Fruit fly (Drosophila melanogaster): ENCODE data around the gene CG16711.
A peak's percentile ranks its signal among the peaks of the same experiment; 100 is the strongest.

The CG16711 gene

dm6 chr3L:9691476-9691826 is 12.7 kb upstream of the CG16711 start:
- TF ChIP-seq foxo (GFP tag; optimal IDR thresholded peaks at IDR 0.05), result no peak
- no peak for TF ChIP-seq Abd-B (GFP tag; optimal IDR thresholded peaks at IDR 0.05)
- TF ChIP-seq dmrt93B (GFP tag; optimal IDR thresholded peaks at IDR 0.05), result no peak
- TF ChIP-seq rgr (GFP tag; optimal IDR thresholded peaks at IDR 0.05), result no peak
- no peak for TF ChIP-seq fru (GFP tag; optimal IDR thresholded peaks at IDR 0.05)
- no peak for TF ChIP-seq br (GFP tag; optimal IDR thresholded peaks at IDR 0.05)
- TF ChIP-seq Myc (optimal IDR thresholded peaks at IDR 0.05), result no peak
- TF ChIP-seq OdsH (GFP tag; optimal IDR thresholded peaks at IDR 0.05), result no peak
- no peak for TF ChIP-seq Sp1 (GFP tag; optimal IDR thresholded peaks at IDR 0.05)
- TF ChIP-seq Jra (GFP tag; optimal IDR thresholded peaks at IDR 0.05), result no peak
- no peak for TF ChIP-seq h (GFP tag; optimal IDR thresholded peaks at IDR 0.05)
- no peak for TF ChIP-seq Dfd (GFP tag; optimal IDR thresholded peaks at IDR 0.05)
- no peak for TF ChIP-seq Hnf4 (GFP tag; optimal IDR thresholded peaks at IDR 0.05)
- no peak for TF ChIP-seq jim (GFP tag; optimal IDR thresholded peaks at IDR 0.05)

dm6 chr3L:9692234-9692891 is 11.8 kb upstream of the CG16711 start:
- TF ChIP-seq ey (GFP tag; optimal IDR thresholded peaks at IDR 0.05), result no peak
- TF ChIP-seq br (GFP tag; optimal IDR thresholded peaks at IDR 0.05), result no peak
- TF ChIP-seq Vsx2 (GFP tag; optimal IDR thresholded peaks at IDR 0.05; ENCODE audit: partially characterized antibody), result peak; percentile 82
- TF ChIP-seq lola (GFP tag; optimal IDR thresholded peaks at IDR 0.05), result no peak
- no peak for TF ChIP-seq dmrt93B (GFP tag; optimal IDR thresholded peaks at IDR 0.05)
- TF ChIP-seq tai (GFP tag; optimal IDR thresholded peaks at IDR 0.05), result no peak
- TF ChIP-seq dl (GFP tag; optimal IDR thresholded peaks at IDR 0.05; ENCODE audit: insufficient read depth in 1 of 2, partially characterized antibody in 2 of 2), result peak; percentile 94 to 97
- no peak for TF ChIP-seq Mio (GFP tag; optimal IDR thresholded peaks at IDR 0.05)
- TF ChIP-seq CrebA (GFP tag; optimal IDR thresholded peaks at IDR 0.05; ENCODE audit: borderline replicate concordance), result peak; percentile 54
- no peak for TF ChIP-seq Rel (GFP tag; optimal IDR thresholded peaks at IDR 0.05)
- no peak for TF ChIP-seq Rel (tag; optimal IDR thresholded peaks at IDR 0.05)
- TF ChIP-seq N (GFP tag; optimal IDR thresholded peaks at IDR 0.05), result no peak
- TF ChIP-seq dsf (GFP tag; optimal IDR thresholded peaks at IDR 0.05; ENCODE audit: borderline replicate concordance), result no peak
- TF ChIP-seq Dif (GFP tag; optimal IDR thresholded peaks at IDR 0.05; ENCODE audit: partially characterized antibody), result peak; percentile 98
- TF ChIP-seq Dfd (GFP tag; optimal IDR thresholded peaks at IDR 0.05), result no peak
- TF ChIP-seq h (GFP tag; optimal IDR thresholded peaks at IDR 0.05), result no peak
- peak; percentile 75 for TF ChIP-seq Hr83 (GFP tag; optimal IDR thresholded peaks at IDR 0.05; ENCODE audit: poor library complexity, severe bottlenecking)
- no peak for TF ChIP-seq fru (GFP tag; optimal IDR thresholded peaks at IDR 0.05)
- no peak for TF ChIP-seq rgr (GFP tag; optimal IDR thresholded peaks at IDR 0.05)
- no peak for TF ChIP-seq Hr78 (GFP tag; optimal IDR thresholded peaks at IDR 0.05)

- TF ChIP-seq OdsH (GFP tag; optimal IDR thresholded peaks at IDR 0.05) (peak; percentile 96), Jra (GFP tag; optimal IDR thresholded peaks at IDR 0.05) (peak; percentile 85), Myc (optimal IDR thresholded peaks at IDR 0.05) (no peak), usp (GFP tag; optimal IDR thresholded peaks at IDR 0.05) (no peak), lola (GFP tag; optimal IDR thresholded peaks at IDR 0.05) (no peak), Hr78 (GFP tag; optimal IDR thresholded peaks at IDR 0.05) (no peak), Hnf4 (GFP tag; optimal IDR thresholded peaks at IDR 0.05) (peak; percentile 80), Sp1 (GFP tag; optimal IDR thresholded peaks at IDR 0.05) (peak; percentile 93), Dfd (GFP tag; optimal IDR thresholded peaks at IDR 0.05) (no peak), ey (GFP tag; optimal IDR thresholded peaks at IDR 0.05) (peak; percentile 95), Abd-B (GFP tag; optimal IDR thresholded peaks at IDR 0.05) (no peak), CG32264 (GFP tag; optimal IDR thresholded peaks at IDR 0.05) (peak; percentile 83), Dif (GFP tag; optimal IDR thresholded peaks at IDR 0.05; ENCODE audit: partially characterized antibody) (no peak), br (GFP tag; optimal IDR thresholded peaks at IDR 0.05) (peak; percentile 95), jim (GFP tag; optimal IDR thresholded peaks at IDR 0.05) (no peak), brk (GFP tag; optimal IDR thresholded peaks at IDR 0.05) (peak; percentile 79), Mio (GFP tag; optimal IDR thresholded peaks at IDR 0.05) (peak; percentile 71), pan (optimal IDR thresholded peaks at IDR 0.05) (peak; percentile 75), dsf (GFP tag; optimal IDR thresholded peaks at IDR 0.05; ENCODE audit: borderline replicate concordance) (peak; percentile 64), Rel (GFP tag; optimal IDR thresholded peaks at IDR 0.05) (peak; percentile 29), Rel (tag; optimal IDR thresholded peaks at IDR 0.05) (peak; percentile 36), foxo (GFP tag; optimal IDR thresholded peaks at IDR 0.05) (peak; percentile 55 to 95), psq (GFP tag; optimal IDR thresholded peaks at IDR 0.05) (peak; percentile 93), HLH106 (tag; optimal IDR thresholded peaks at IDR 0.05) (peak; percentile 91), sv (GFP tag; optimal IDR thresholded peaks at IDR 0.05) (peak; percentile 92), h (GFP tag; optimal IDR thresholded peaks at IDR 0.05) (peak; percentile 95), sage (GFP tag; optimal IDR thresholded peaks at IDR 0.05) (peak; percentile 72), rgr (GFP tag; optimal IDR thresholded peaks at IDR 0.05) (peak; percentile 93), dl (GFP tag; optimal IDR thresholded peaks at IDR 0.05; ENCODE audit: insufficient read depth in 1 of 2, partially characterized antibody in 2 of 2) (no peak), fru (GFP tag; optimal IDR thresholded peaks at IDR 0.05) (peak; percentile 96), CrebA (GFP tag; optimal IDR thresholded peaks at IDR 0.05; ENCODE audit: borderline replicate concordance) (no peak), Hr83 (GFP tag; optimal IDR thresholded peaks at IDR 0.05; ENCODE audit: poor library complexity, severe bottlenecking) (no peak), Vsx2 (GFP tag; optimal IDR thresholded peaks at IDR 0.05; ENCODE audit: partially characterized antibody) (no peak), woc (GFP tag; optimal IDR thresholded peaks at IDR 0.05) (peak; percentile 99), GATAd (GFP tag; optimal IDR thresholded peaks at IDR 0.05) (no peak), N (GFP tag; optimal IDR thresholded peaks at IDR 0.05) (peak; percentile 16), dmrt93B (GFP tag; optimal IDR thresholded peaks at IDR 0.05) (peak; percentile 94), tai (GFP tag; optimal IDR thresholded peaks at IDR 0.05) (peak; percentile 89), CG9705 (GFP tag; optimal IDR thresholded peaks at IDR 0.05) (peak; percentile 85)
Observed at dm6 chr3L:9692892-9693551, 11.1 kb upstream of the CG16711 start.
